Worm (Caenorhabditis elegans) whole organism, L4 larva: Measurements from ENCODE around the gene gop-3.

Experiments used
- daf-12 ChIP-seq: fragments of 150-350 bp; optimal IDR thresholded peaks from 2 replicates; lab custom pipeline; 2014; ENCODE audit warnings: missing biosample characterization, missing genetic modification reagents, missing genetic modification characterization
- nhr-41 ChIP-seq: fragments of 200-800 bp; sonication (Bioruptor generic); IDR thresholded peaks from 2 replicates; pipeline ENCODE4 v1.3.6; 2022; ENCODE audit warnings: missing genetic modification reagents, missing genetic modification characterization, missing compliant biosample characterization
- zip-11 ChIP-seq: fragments of 200-800 bp; sonication (Bioruptor generic); IDR thresholded peaks from 2 replicates; pipeline ENCODE4 v1.3.6; 2022; ENCODE audit warnings: missing genetic modification characterization, missing compliant biosample characterization

DNA sequence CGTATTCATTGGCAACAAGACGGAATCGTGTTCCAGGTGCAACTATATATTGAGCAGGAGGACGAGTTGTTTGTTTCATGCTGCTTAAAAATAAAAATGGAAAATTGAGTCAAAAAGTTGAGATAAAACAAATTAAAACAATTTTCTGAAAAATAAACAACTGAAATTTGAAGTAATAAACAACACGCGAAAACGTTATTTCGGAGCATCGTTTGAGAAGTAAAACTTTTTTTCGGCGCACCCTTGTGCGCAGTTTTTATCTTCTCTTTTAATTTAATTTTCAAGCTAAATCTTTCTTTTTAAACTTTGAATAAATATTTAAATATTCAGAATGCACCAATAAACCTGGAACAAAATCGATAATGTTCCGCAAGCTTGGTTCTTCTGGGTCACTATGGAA lies 6.4 kb upstream of the gop-3 start, which contains the start of the genes sumv-1 and gop-1:
- TF ChIP-seq daf-12 (tag; lab: Kevin White, UChicago) (no peak), zip-11 (GFP tag; lab: Robert Waterston, UW) (no peak), nhr-41 (GFP tag; lab: Robert Waterston, UW) (no peak)
